Fruit fly (Drosophila melanogaster): ENCODE results near the gene CG32547.

- TF ChIP-seq Dek (tag; optimal IDR thresholded peaks at IDR 0.05) (peak; percentile 28), CG42726 (GFP tag; IDR thresholded peaks at IDR 0.05; ENCODE audit: partially characterized antibody) (no peak), CG14441 (GFP tag; IDR thresholded peaks at IDR 0.05) (peak; percentile 84), sna (GFP tag; IDR thresholded peaks at IDR 0.05; ENCODE audit: partially characterized antibody) (no peak), CG2875 (GFP tag; optimal IDR thresholded peaks at IDR 0.05) (peak; percentile 61), Dip2 (GFP tag; IDR thresholded peaks at IDR 0.05) (no peak), ken (GFP tag; IDR thresholded peaks at IDR 0.05) (peak; percentile 77), CG10543 (GFP tag; optimal IDR thresholded peaks at IDR 0.05) (no peak), Fer3 (tag; optimal IDR thresholded peaks at IDR 0.05) (peak; percentile 67), z (GFP tag; IDR thresholded peaks at IDR 0.05) (no peak), ac (GFP tag; optimal IDR thresholded peaks at IDR 0.05) (peak; percentile 14), dan (GFP tag; IDR thresholded peaks at IDR 0.05) (no peak), CG10267 (tag; optimal IDR thresholded peaks at IDR 0.05) (peak; percentile 72), CG9437 (GFP tag; optimal IDR thresholded peaks at IDR 0.05) (peak; percentile 52)
Observed at dm6 chrX:18506639-18507528, 27.6 kb upstream of the CG32547 start.

All from whole organism, embryonic.